Worm (Caenorhabditis elegans): ENCODE results near the gene C47D12.2.

DNA sequence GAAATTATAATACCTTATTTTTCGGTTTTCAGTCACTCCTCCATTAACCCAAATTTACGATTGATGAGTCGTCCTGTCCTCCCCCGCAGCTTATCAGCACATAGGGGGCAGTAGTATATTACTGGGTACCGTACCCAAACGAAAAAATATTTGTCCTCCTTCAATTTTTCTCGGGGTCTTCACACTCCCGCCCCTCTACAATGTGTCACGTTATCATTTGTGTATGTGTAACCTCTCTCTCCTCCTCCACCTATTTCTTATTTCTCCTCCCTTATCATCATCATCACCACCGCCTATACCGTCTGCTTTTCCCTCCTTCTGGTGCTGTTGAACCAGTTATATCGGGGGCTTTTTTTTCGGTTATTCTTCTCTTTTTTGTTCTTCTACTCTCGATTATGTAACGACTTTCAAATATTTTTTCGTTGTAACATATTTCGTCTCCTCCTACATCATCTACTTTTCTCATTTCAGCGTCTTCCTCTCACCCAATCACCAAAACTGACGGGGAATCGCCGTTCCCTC is 29.8 kb upstream of the C47D12.2 start, which contains the start of gene ghi-1:
- TF ChIP-seq ama-1 (optimal IDR thresholded peaks at IDR 0.05) (no peak), ets-7 (tag; optimal IDR thresholded peaks at IDR 0.05) (no peak), hmbx-1 (tag; optimal IDR thresholded peaks at IDR 0.05) (no peak), sea-1 (GFP tag; conservative IDR thresholded peaks at IDR 0.05) (no peak), ceh-36 (tag; optimal IDR thresholded peaks at IDR 0.05) (no peak), ceh-13 (GFP tag; optimal IDR thresholded peaks at IDR 0.05) (no peak)
